Worm (Caenorhabditis elegans): ENCODE data around the gene his-41.

ce11 chrV:9541506-9541905 lies 3.8 kb upstream of the his-41 start, which contains the start of gene C50F4.16:
- TF ChIP-seq mdt-29 (GFP tag; IDR thresholded peaks at IDR 0.05) (no peak), F49E8.2 (tag; optimal IDR thresholded peaks at IDR 0.05; ENCODE audit: borderline replicate concordance) (no peak), hlh-11 (tag; optimal IDR thresholded peaks at IDR 0.05) (no peak), snpc-4 (tag; optimal IDR thresholded peaks at IDR 0.05) (no peak)
